Worm (Caenorhabditis elegans) whole organism, L3 larva: Measurements from ENCODE around the gene paqr-2.

Experiments used
- R02D3.7 ChIP-seq: fragments of 150-350 bp; optimal IDR thresholded peaks from 2 replicates; lab custom pipeline; 2014; ENCODE audit warnings: missing biosample characterization, missing genetic modification characterization
- ZK546.5 ChIP-seq: sonication (generic microtip); optimal IDR thresholded peaks from 2 replicates; lab custom pipeline; 2017; ENCODE audit warnings: missing biosample characterization, missing genetic modification characterization
- aly-2 ChIP-seq: fragments of 150-350 bp; optimal IDR thresholded peaks from 2 replicates; lab custom pipeline; 2014; ENCODE audit warnings: missing biosample characterization, missing genetic modification characterization
- ceh-28 ChIP-seq: fragments of 150-350 bp; optimal IDR thresholded peaks from 2 replicates; lab custom pipeline; 2014; ENCODE audit warnings: missing biosample characterization, missing genetic modification reagents, missing genetic modification characterization
- ceh-9 ChIP-seq: sonication (generic microtip); optimal IDR thresholded peaks from 2 replicates; lab custom pipeline; 2018; ENCODE audit warnings: missing biosample characterization, missing genetic modification characterization
- egl-27 ChIP-seq: sonication (generic microtip); optimal IDR thresholded peaks from 4 replicates; lab custom pipeline; 2017; ENCODE audit warnings: missing biosample characterization, missing genetic modification reagents, missing genetic modification characterization
- elt-2 ChIP-seq: sonication (generic microtip); optimal IDR thresholded peaks from 2 replicates; lab custom pipeline; 2016; ENCODE audit warnings: missing genetic modification reagents, mild to moderate bottlenecking, missing genetic modification characterization, missing compliant biosample characterization
- fos-1 ChIP-seq: fragments of 150-350 bp; optimal IDR thresholded peaks from 2 replicates; lab custom pipeline; 2014; ENCODE audit warnings: missing biosample characterization, missing genetic modification characterization
- hmg-11 ChIP-seq: sonication (generic microtip); optimal IDR thresholded peaks from 2 replicates; lab custom pipeline; 2016; ENCODE audit warnings: missing genetic modification characterization, missing compliant biosample characterization
- jun-1 ChIP-seq: fragments of 150-350 bp; optimal IDR thresholded peaks from 2 replicates; lab custom pipeline; 2014; ENCODE audit warnings: missing biosample characterization, missing genetic modification reagents, missing genetic modification characterization
- lin-15B ChIP-seq: fragments of 150-350 bp; optimal IDR thresholded peaks from 2 replicates; lab custom pipeline; 2014; ENCODE audit warnings: missing biosample characterization, missing genetic modification characterization
- mdl-1 ChIP-seq: fragments of 150-350 bp; optimal IDR thresholded peaks from 2 replicates; lab custom pipeline; 2014; ENCODE audit warnings: missing biosample characterization, missing genetic modification characterization
- nhr-11 ChIP-seq: fragments of 150-350 bp; optimal IDR thresholded peaks from 2 replicates; lab custom pipeline; 2014; ENCODE audit warnings: missing biosample characterization, missing genetic modification characterization
- nhr-12 ChIP-seq: fragments of 150-350 bp; optimal IDR thresholded peaks from 2 replicates; lab custom pipeline; 2014; ENCODE audit warnings: missing biosample characterization, missing genetic modification characterization
- nhr-237 ChIP-seq: fragments of 150-350 bp; optimal IDR thresholded peaks from 2 replicates; lab custom pipeline; 2014; ENCODE audit warnings: missing biosample characterization, missing genetic modification characterization
- nhr-25 ChIP-seq: sonication (generic microtip); optimal IDR thresholded peaks from 2 replicates; lab custom pipeline; 2017; ENCODE audit warnings: missing biosample characterization, missing genetic modification characterization
- nhr-28 ChIP-seq: fragments of 150-350 bp; optimal IDR thresholded peaks from 2 replicates; lab custom pipeline; 2014; ENCODE audit warnings: missing biosample characterization, missing genetic modification characterization
- nhr-43 ChIP-seq: sonication (generic microtip); optimal IDR thresholded peaks from 2 replicates; lab custom pipeline; 2016; ENCODE audit warnings: mild to moderate bottlenecking, missing genetic modification characterization, missing compliant biosample characterization; ENCODE audit not compliant: poor library complexity, severe bottlenecking
- nhr-67 ChIP-seq: fragments of 150-350 bp; optimal IDR thresholded peaks from 2 replicates; lab custom pipeline; 2014; ENCODE audit warnings: missing biosample characterization, missing genetic modification characterization
- nhr-77 ChIP-seq: fragments of 150-350 bp; optimal IDR thresholded peaks from 2 replicates; lab custom pipeline; 2014; ENCODE audit warnings: missing biosample characterization, missing genetic modification characterization
- pqm-1 ChIP-seq: fragments of 150-350 bp; optimal IDR thresholded peaks from 2 replicates; lab custom pipeline; 2017; ENCODE audit warnings: missing biosample characterization, missing genetic modification characterization, inconsistent platforms
- sea-2 ChIP-seq: fragments of 150-350 bp; sonication (generic microtip); optimal IDR thresholded peaks from 4 replicates; lab custom pipeline; 2014; ENCODE audit warnings: missing biosample characterization, missing genetic modification reagents, missing genetic modification characterization
- snpc-4 ChIP-seq: fragments of 150-350 bp; optimal IDR thresholded peaks from 2 replicates; lab custom pipeline; 2014; ENCODE audit warnings: missing biosample characterization, missing genetic modification characterization
- unc-62 ChIP-seq: fragments of 150-350 bp; sonication (generic microtip); optimal IDR thresholded peaks from 4 replicates; lab custom pipeline; 2014; ENCODE audit warnings: missing biosample characterization, missing genetic modification reagents, missing genetic modification characterization
- ztf-11 ChIP-seq: fragments of 150-350 bp; optimal IDR thresholded peaks from 2 replicates; lab custom pipeline; 2014; ENCODE audit warnings: missing biosample characterization, missing genetic modification characterization

The paqr-2 gene

ce11 chrIII:5343555-5343954 lies 36.2 kb downstream of the paqr-2 start:
- TF ChIP-seq nhr-25 (tag; lab: Kevin White, UChicago), result no peak

ce11 chrIII:5341382-5341781 lies 38.3 kb downstream of the paqr-2 start, which contains the start of gene ZK121.2:
TSS of gene ZK121.2 (plus strand) at chrIII:5341682.
- TF ChIP-seq hmg-11 (tag; lab: Kevin White, UChicago), result no peak
- TF ChIP-seq nhr-11 (tag; lab: Kevin White, UChicago), result no peak
- TF ChIP-seq nhr-237 (tag; lab: Kevin White, UChicago), result no peak
- no peak for TF ChIP-seq sea-2 (GFP tag; lab: Kevin White, UChicago)
- TF ChIP-seq nhr-77 (tag; lab: Kevin White, UChicago), result no peak
- TF ChIP-seq pqm-1, result no peak
- no peak for TF ChIP-seq nhr-28 (tag; lab: Kevin White, UChicago)
- TF ChIP-seq unc-62 (GFP tag; lab: Kevin White, UChicago), result no peak
- no peak for TF ChIP-seq R02D3.7 (tag; lab: Kevin White, UChicago)
- TF ChIP-seq snpc-4 (tag; lab: Kevin White, UChicago), result no peak
- no peak for TF ChIP-seq elt-2 (tag; lab: Kevin White, UChicago)
- TF ChIP-seq ceh-9 (tag; lab: Kevin White, UChicago), result no peak
- no peak for TF ChIP-seq ceh-28
- TF ChIP-seq ZK546.5 (tag; lab: Kevin White, UChicago), result no peak
- TF ChIP-seq jun-1 (tag; lab: Kevin White, UChicago), result no peak
- no peak for TF ChIP-seq fos-1 (tag; lab: Kevin White, UChicago)

ce11 chrIII:5340530-5340929 lies 39.2 kb downstream of the paqr-2 start:
- TF ChIP-seq aly-2 (tag; lab: Kevin White, UChicago), result no peak

ce11 chrIII:5338787-5339186 lies 40.9 kb downstream of the paqr-2 start:
- TF ChIP-seq nhr-67 (tag; lab: Kevin White, UChicago), result no peak
- no peak for TF ChIP-seq nhr-12 (tag; lab: Kevin White, UChicago)
- TF ChIP-seq nhr-11 (tag; lab: Kevin White, UChicago), result no peak
- TF ChIP-seq lin-15B, result no peak
- TF ChIP-seq, all 47 proteins: peak for 0

ce11 chrIII:5334517-5335049 lies 45.1 kb downstream of the paqr-2 start:
- TF ChIP-seq snpc-4 (tag; lab: Kevin White, UChicago) (no peak), elt-2 (tag; lab: Kevin White, UChicago) (peak; percentile 76), mdl-1 (no peak), ztf-11 (tag; lab: Kevin White, UChicago) (no peak)
- TF ChIP-seq, all 47 proteins: peak for 1

- TF ChIP-seq ceh-28, result no peak
- TF ChIP-seq, all 47 proteins: peak for 0
These were observed 50.4 kb downstream of the paqr-2 start for ce11 chrIII:5329372-5329771.

- TF ChIP-seq nhr-11 (tag; lab: Kevin White, UChicago) (no peak), egl-27 (tag; lab: Kevin White, UChicago) (no peak), unc-62 (GFP tag; lab: Kevin White, UChicago) (no peak), nhr-77 (tag; lab: Kevin White, UChicago) (no peak), nhr-43 (no peak)
These were observed 53.4 kb downstream of the paqr-2 start, which contains the start of gene sorf-2 for ce11 chrIII:5326323-5326722. TSS of gene sorf-2 (plus strand) at chrIII:5326623.
